Fruit fly (Drosophila melanogaster): ENCODE results near the gene CG32579.
A peak's percentile ranks its signal among the peaks of the same experiment; 100 is the strongest.

CG32579 gene

dm6 chrX:16275854-16276338, 47.2 kb upstream of the CG32579 start, which contains the start of the genes kat80 and Prosalpha4 (continued):
- TF ChIP-seq CG10565 (GFP tag; optimal IDR thresholded peaks at IDR 0.05) (no peak), CG32767 (GFP tag; IDR thresholded peaks at IDR 0.05) (no peak), CG31388 (GFP tag; optimal IDR thresholded peaks at IDR 0.05) (no peak), h (optimal IDR thresholded peaks at IDR 0.05) (no peak), pita (GFP tag; optimal IDR thresholded peaks at IDR 0.05) (no peak), Asciz (GFP tag; optimal IDR thresholded peaks at IDR 0.05) (no peak), CG4617 (GFP tag; optimal IDR thresholded peaks at IDR 0.05; ENCODE audit: borderline replicate concordance) (no peak), CG2712 (tag; optimal IDR thresholded peaks at IDR 0.05) (peak; percentile 53), dati (GFP tag; IDR thresholded peaks at IDR 0.05) (no peak), Ets65A (GFP tag) (no peak), bsh (GFP tag; optimal IDR thresholded peaks at IDR 0.05) (peak in 1 of 2 experiments; percentile 28), Aef1 (GFP tag; IDR thresholded peaks at IDR 0.05) (peak; percentile 32; the same call in 1 of the 3 replicates), fu2 (GFP tag; optimal IDR thresholded peaks at IDR 0.05) (no peak), Vsx1 (GFP tag; optimal IDR thresholded peaks at IDR 0.05) (no peak), CG7963 (GFP tag; IDR thresholded peaks at IDR 0.05; ENCODE audit: partially characterized antibody) (peak; percentile 39; the same call in 1 of the 3 replicates), CG33557 (GFP tag; optimal IDR thresholded peaks at IDR 0.05) (no peak), Xrp1 (GFP tag; IDR thresholded peaks at IDR 0.05) (no peak), Rx (GFP tag; IDR thresholded peaks at IDR 0.05) (no peak), Hmr (GFP tag; optimal IDR thresholded peaks at IDR 0.05) (peak; percentile 15), toy (GFP tag; IDR thresholded peaks at IDR 0.05) (no peak), az2 (GFP tag; optimal IDR thresholded peaks at IDR 0.05) (no peak), CG9817 (tag; optimal IDR thresholded peaks at IDR 0.05) (peak; percentile 29), CG12391 (tag; optimal IDR thresholded peaks at IDR 0.05) (peak; percentile 65), D (optimal IDR thresholded peaks at IDR 0.05) (no peak), D (GFP tag; optimal IDR thresholded peaks at IDR 0.05) (no peak), CG13123 (GFP tag; optimal IDR thresholded peaks at IDR 0.05) (no peak), CG8944 (GFP tag; optimal IDR thresholded peaks at IDR 0.05) (no peak), jumu (GFP tag; optimal IDR thresholded peaks at IDR 0.05) (no peak), tup (GFP tag; optimal IDR thresholded peaks at IDR 0.05) (no peak), seq (GFP tag; IDR thresholded peaks at IDR 0.05) (no peak), CG6765 (GFP tag; optimal IDR thresholded peaks at IDR 0.05) (no peak), pan (optimal IDR thresholded peaks at IDR 0.05) (no peak), pan (GFP tag; optimal IDR thresholded peaks at IDR 0.05 in 1 of 2, IDR thresholded peaks at IDR 0.05 in 1 of 2) (no peak), Spps (tag; optimal IDR thresholded peaks at IDR 0.05) (no peak), CG3838 (GFP tag; optimal IDR thresholded peaks at IDR 0.05) (no peak), CG12744 (GFP tag; optimal IDR thresholded peaks at IDR 0.05) (no peak), Atf3 (GFP tag; optimal IDR thresholded peaks at IDR 0.05) (no peak), CG7556 (GFP tag; optimal IDR thresholded peaks at IDR 0.05) (no peak), lola (GFP tag; optimal IDR thresholded peaks at IDR 0.05) (peak in 1 of 3 experiments; percentile 33), Stat92E (GFP tag; optimal IDR thresholded peaks at IDR 0.05) (no peak), CG1792 (GFP tag; optimal IDR thresholded peaks at IDR 0.05) (no peak), CG8388 (GFP tag; optimal IDR thresholded peaks at IDR 0.05) (peak; percentile 0), CG8359 (GFP tag; optimal IDR thresholded peaks at IDR 0.05; ENCODE audit: borderline replicate concordance) (no peak), wor (GFP tag; IDR thresholded peaks at IDR 0.05) (no peak), vfl (GFP tag; optimal IDR thresholded peaks at IDR 0.05) (no peak), gro (GFP tag; optimal IDR thresholded peaks at IDR 0.05) (no peak), CG10209 (GFP tag; optimal IDR thresholded peaks at IDR 0.05) (peak; percentile 5), pnt (GFP tag; optimal IDR thresholded peaks at IDR 0.05) (no peak), HLH4C (GFP tag; IDR thresholded peaks at IDR 0.05; ENCODE audit: partially characterized antibody) (peak; percentile 33; the same call in 1 of the 3 replicates), Poxn (GFP tag; IDR thresholded peaks at IDR 0.05) (no peak), CG11085 (GFP tag; IDR thresholded peaks at IDR 0.05) (no peak)
